In genomic region chr3R:24259278-24260040, dm6 we compare ENCODE assay signal across 1 fruit fly cellular context.
TF ChIP-seq lines count a peak whose summit lies in the region.

No protein-coding gene starts in this region.

TF ChIP-seq in whole organism, embryonic, 481 proteins besides CTCF, POLR2A, EP300 and RAD21 (continued from another document and continues in another):
- TF ChIP-seq CG18619 (GFP tag; optimal IDR thresholded peaks at IDR 0.05; lab: Kevin White, UChicago) (peak; percentile 90), row (GFP tag; IDR thresholded peaks at IDR 0.05; lab: Robert Waterston, UW) (peak; percentile 89), Camta (GFP tag; optimal IDR thresholded peaks at IDR 0.05; lab: Kevin White, UChicago) (peak; percentile 85), pum (GFP tag; optimal IDR thresholded peaks at IDR 0.05; lab: Kevin White, UChicago) (peak; percentile 82), CG10959 (GFP tag; IDR thresholded peaks at IDR 0.05; lab: Robert Waterston, UW) (peak; percentile 80), lola (GFP tag; optimal IDR thresholded peaks at IDR 0.05; lab: Kevin White, UChicago) (peak in 1 of 3 experiments; percentile 83), mam (GFP tag; optimal IDR thresholded peaks at IDR 0.05; lab: Kevin White, UChicago) (peak; percentile 93), CG33213 (GFP tag; optimal IDR thresholded peaks at IDR 0.05; lab: Kevin White, UChicago) (peak; percentile 76), Kr (GFP tag; optimal IDR thresholded peaks at IDR 0.05; lab: Kevin White, UChicago) (peak; percentile 53), CG14441 (GFP tag; IDR thresholded peaks at IDR 0.05; lab: Robert Waterston, UW) (peak; percentile 83), CG1603 (tag; optimal IDR thresholded peaks at IDR 0.05; lab: Kevin White, UChicago) (peak; percentile 94), Hr51 (GFP tag; optimal IDR thresholded peaks at IDR 0.05; lab: Kevin White, UChicago) (peak; percentile 84), Gsc (GFP tag; IDR thresholded peaks at IDR 0.05; lab: Robert Waterston, UW) (0 out of 2 replicates have a peak, but pooled peaks have one; percentile 18), CG11247 (GFP tag; IDR thresholded peaks at IDR 0.05; lab: Robert Waterston, UW) (peak; percentile 87), C15 (GFP tag; IDR thresholded peaks at IDR 0.05; lab: Robert Waterston, UW) (peak; percentile 78; the same call in 1 of the 3 replicates), az2 (GFP tag; optimal IDR thresholded peaks at IDR 0.05; lab: Kevin White, UChicago) (peak; percentile 88), Nf-YB (GFP tag; optimal IDR thresholded peaks at IDR 0.05; lab: Kevin White, UChicago) (peak; percentile 71), dan (GFP tag; IDR thresholded peaks at IDR 0.05; lab: Robert Waterston, UW) (peak; percentile 60; the same call in 1 of the 2 replicates), Hmr (GFP tag; optimal IDR thresholded peaks at IDR 0.05; lab: Kevin White, UChicago) (peak; percentile 92), Sry-β (GFP tag; optimal IDR thresholded peaks at IDR 0.05; lab: Kevin White, UChicago) (peak; percentile 37), bigmax (GFP tag; optimal IDR thresholded peaks at IDR 0.05; lab: Kevin White, UChicago) (peak; percentile 30), Bgb (GFP tag; IDR thresholded peaks at IDR 0.05; lab: Robert Waterston, UW; ENCODE audit: partially characterized antibody) (no peak), HLH54F (GFP tag; optimal IDR thresholded peaks at IDR 0.05; lab: Kevin White, UChicago) (peak; percentile 87), bowl (GFP tag; IDR thresholded peaks at IDR 0.05; lab: Robert Waterston, UW) (peak; percentile 70; the same call in 1 of the 2 replicates), Sry-δ (GFP tag; optimal IDR thresholded peaks at IDR 0.05; lab: Kevin White, UChicago) (peak; percentile 49), Ravus (GFP tag; IDR thresholded peaks at IDR 0.05; lab: Robert Waterston, UW) (peak; percentile 68), ham (GFP tag; IDR thresholded peaks at IDR 0.05; lab: Robert Waterston, UW) (no peak), h (optimal IDR thresholded peaks at IDR 0.05; lab: Kevin White, UChicago) (no peak), Awh (GFP tag; IDR thresholded peaks at IDR 0.05; lab: Robert Waterston, UW) (peak; percentile 81), CG3847 (GFP tag; IDR thresholded peaks at IDR 0.05; lab: Robert Waterston, UW) (peak; percentile 82), Sox100B (GFP tag; optimal IDR thresholded peaks at IDR 0.05; lab: Kevin White, UChicago) (peak; percentile 82), ATbp (GFP tag; optimal IDR thresholded peaks at IDR 0.05; lab: Kevin White, UChicago) (peak; percentile 89), CG30403 (GFP tag; optimal IDR thresholded peaks at IDR 0.05; lab: Kevin White, UChicago) (peak; percentile 90), ap (GFP tag; IDR thresholded peaks at IDR 0.05; lab: Robert Waterston, UW) (peak; percentile 70), CG7786 (GFP tag; optimal IDR thresholded peaks at IDR 0.05; lab: Kevin White, UChicago) (peak; percentile 95), CG7556 (GFP tag; optimal IDR thresholded peaks at IDR 0.05; lab: Kevin White, UChicago) (peak; percentile 91), CG8944 (GFP tag; optimal IDR thresholded peaks at IDR 0.05; lab: Kevin White, UChicago) (peak; percentile 82), CG6689 (GFP tag; IDR thresholded peaks at IDR 0.05; lab: Robert Waterston, UW) (peak; percentile 88), Asciz (GFP tag; optimal IDR thresholded peaks at IDR 0.05; lab: Kevin White, UChicago) (peak; percentile 77), Scr (GFP tag; IDR thresholded peaks at IDR 0.05; lab: Robert Waterston, UW; ENCODE audit: partially characterized antibody) (no peak), Hr39 (optimal IDR thresholded peaks at IDR 0.05; lab: Kevin White, UChicago) (no peak), CG31388 (GFP tag; optimal IDR thresholded peaks at IDR 0.05; lab: Kevin White, UChicago) (peak; percentile 69), CG12219 (GFP tag; optimal IDR thresholded peaks at IDR 0.05; lab: Kevin White, UChicago) (peak; percentile 92), hkb (optimal IDR thresholded peaks at IDR 0.05; lab: Kevin White, UChicago) (no peak), hkb (GFP tag; IDR thresholded peaks at IDR 0.05; lab: Robert Waterston, UW) (peak; percentile 86), CG12942 (GFP tag; optimal IDR thresholded peaks at IDR 0.05; lab: Kevin White, UChicago) (peak; percentile 82), jigr1 (GFP tag; IDR thresholded peaks at IDR 0.05; lab: Robert Waterston, UW) (peak; percentile 49; the same call in 2 of the 3 replicates), hth (optimal IDR thresholded peaks at IDR 0.05; lab: Kevin White, UChicago) (no peak), Dek (tag; optimal IDR thresholded peaks at IDR 0.05; lab: Kevin White, UChicago) (peak; percentile 92), gsb-n (tag; optimal IDR thresholded peaks at IDR 0.05; lab: Kevin White, UChicago) (peak; percentile 84), H15 (GFP tag; IDR thresholded peaks at IDR 0.05; lab: Robert Waterston, UW) (peak; percentile 85), inv (GFP tag; IDR thresholded peaks at IDR 0.05; lab: Robert Waterston, UW; ENCODE audit: partially characterized antibody) (no peak), Fer3 (tag; optimal IDR thresholded peaks at IDR 0.05; lab: Kevin White, UChicago) (peak; percentile 89), dmrt11E (tag; optimal IDR thresholded peaks at IDR 0.05; lab: Kevin White, UChicago) (peak; percentile 87), HHEX (GFP tag; optimal IDR thresholded peaks at IDR 0.05; lab: Kevin White, UChicago) (peak; percentile 91), scrt (GFP tag; optimal IDR thresholded peaks at IDR 0.05; lab: Kevin White, UChicago) (peak; percentile 88), Hey (tag; optimal IDR thresholded peaks at IDR 0.05; lab: Kevin White, UChicago) (peak; percentile 16), NfI (GFP tag; optimal IDR thresholded peaks at IDR 0.05; lab: Kevin White, UChicago) (peak; percentile 89), CG15011 (GFP tag; optimal IDR thresholded peaks at IDR 0.05; lab: Kevin White, UChicago) (peak; percentile 84), CG1024 (GFP tag; IDR thresholded peaks at IDR 0.05; lab: Robert Waterston, UW) (peak; percentile 73), tap (tag; optimal IDR thresholded peaks at IDR 0.05; lab: Kevin White, UChicago) (peak; percentile 89), CG13624 (GFP tag; optimal IDR thresholded peaks at IDR 0.05; lab: Kevin White, UChicago) (peak; percentile 89), CG10431 (GFP tag; optimal IDR thresholded peaks at IDR 0.05; lab: Kevin White, UChicago) (no peak), gcm (GFP tag; optimal IDR thresholded peaks at IDR 0.05; lab: Kevin White, UChicago) (peak; percentile 77), CG11085 (GFP tag; IDR thresholded peaks at IDR 0.05; lab: Robert Waterston, UW) (peak; percentile 77), CG32767 (GFP tag; IDR thresholded peaks at IDR 0.05; lab: Robert Waterston, UW) (peak; percentile 83), CG17359 (tag; optimal IDR thresholded peaks at IDR 0.05; lab: Kevin White, UChicago) (peak; percentile 90), MTF-1 (GFP tag; optimal IDR thresholded peaks at IDR 0.05; lab: Kevin White, UChicago; ENCODE audit: borderline replicate concordance) (peak; percentile 85), CG9817 (tag; optimal IDR thresholded peaks at IDR 0.05; lab: Kevin White, UChicago) (peak; percentile 90), CG10366 (GFP tag; IDR thresholded peaks at IDR 0.05; lab: Robert Waterston, UW) (peak; percentile 86), cad (GFP tag; optimal IDR thresholded peaks at IDR 0.05; lab: Kevin White, UChicago) (peak; percentile 91), BEAF-32 (GFP tag; optimal IDR thresholded peaks at IDR 0.05; lab: Kevin White, UChicago) (no peak), pzg (GFP tag; optimal IDR thresholded peaks at IDR 0.05; lab: Kevin White, UChicago) (peak; percentile 18), NC2β (GFP tag; optimal IDR thresholded peaks at IDR 0.05; lab: Kevin White, UChicago) (peak; percentile 89), CG1602 (GFP tag; optimal IDR thresholded peaks at IDR 0.05; lab: Kevin White, UChicago) (peak; percentile 85), cwo (GFP tag; optimal IDR thresholded peaks at IDR 0.05; lab: Kevin White, UChicago) (peak; percentile 86), Neu2 (GFP tag; optimal IDR thresholded peaks at IDR 0.05; lab: Kevin White, UChicago; ENCODE audit: borderline replicate concordance) (peak; percentile 76), sug (tag; optimal IDR thresholded peaks at IDR 0.05; lab: Kevin White, UChicago) (peak; percentile 67), CG13424 (tag; optimal IDR thresholded peaks at IDR 0.05; lab: Kevin White, UChicago) (peak; percentile 86), chif (GFP tag; optimal IDR thresholded peaks at IDR 0.05; lab: Kevin White, UChicago) (peak; percentile 89 to 91), sens (GFP tag; lab: Kevin White, UChicago) (peak; percentile 98), Bdp1 (GFP tag; optimal IDR thresholded peaks at IDR 0.05; lab: Kevin White, UChicago) (peak; percentile 73), Abd-B (GFP tag; optimal IDR thresholded peaks at IDR 0.05; lab: Kevin White, UChicago) (peak; percentile 82), Fer1 (GFP tag; optimal IDR thresholded peaks at IDR 0.05; lab: Kevin White, UChicago) (peak; percentile 89), slou (GFP tag; optimal IDR thresholded peaks at IDR 0.05; lab: Kevin White, UChicago) (peak; percentile 30), CG11560 (tag; IDR thresholded peaks at IDR 0.05; lab: Robert Waterston, UW) (peak; percentile 70), CG11696 (GFP tag; IDR thresholded peaks at IDR 0.05; lab: Robert Waterston, UW) (peak; percentile 99), lov (optimal IDR thresholded peaks at IDR 0.05; lab: Kevin White, UChicago) (no peak), lov (GFP tag; IDR thresholded peaks at IDR 0.05; lab: Robert Waterston, UW) (peak; percentile 90), D19A (tag; optimal IDR thresholded peaks at IDR 0.05; lab: Kevin White, UChicago) (peak; percentile 85), CG6175 (GFP tag; IDR thresholded peaks at IDR 0.05; lab: Robert Waterston, UW) (peak; percentile 68; the same call in 2 of the 3 replicates), B-H1 (GFP tag; IDR thresholded peaks at IDR 0.05; lab: Robert Waterston, UW) (peak; percentile 79), Deaf1 (tag; optimal IDR thresholded peaks at IDR 0.05; lab: Kevin White, UChicago) (peak; percentile 39), otp (GFP tag; IDR thresholded peaks at IDR 0.05; lab: Robert Waterston, UW) (peak; percentile 91), CG9932 (GFP tag; IDR thresholded peaks at IDR 0.05; lab: Robert Waterston, UW) (peak; percentile 88), Doc3 (GFP tag; IDR thresholded peaks at IDR 0.05; lab: Robert Waterston, UW; ENCODE audit: partially characterized antibody) (no peak), wek (GFP tag; optimal IDR thresholded peaks at IDR 0.05; lab: Kevin White, UChicago) (peak; percentile 67), ci (GFP tag; IDR thresholded peaks at IDR 0.05; lab: Robert Waterston, UW) (peak; percentile 94), CG10267 (tag; optimal IDR thresholded peaks at IDR 0.05; lab: Kevin White, UChicago) (peak; percentile 82), shn (GFP tag; optimal IDR thresholded peaks at IDR 0.05; lab: Kevin White, UChicago) (peak; percentile 78), gsb (GFP tag; IDR thresholded peaks at IDR 0.05; lab: Robert Waterston, UW) (peak; percentile 77), seq (GFP tag; IDR thresholded peaks at IDR 0.05; lab: Robert Waterston, UW) (no peak; the same call in 1 of the 2 replicates), CG7928 (GFP tag; optimal IDR thresholded peaks at IDR 0.05; lab: Kevin White, UChicago) (peak; percentile 40), odd (GFP tag; optimal IDR thresholded peaks at IDR 0.05; lab: Kevin White, UChicago) (peak; percentile 84), sr (GFP tag; IDR thresholded peaks at IDR 0.05; lab: Robert Waterston, UW) (peak; percentile 68; the same call in 1 of the 3 replicates), chm (GFP tag; IDR thresholded peaks at IDR 0.05; lab: Robert Waterston, UW) (peak; percentile 85), CG14965 (GFP tag; optimal IDR thresholded peaks at IDR 0.05; lab: Kevin White, UChicago; ENCODE audit: borderline replicate concordance) (no peak), YL-1 (GFP tag; optimal IDR thresholded peaks at IDR 0.05; lab: Kevin White, UChicago) (peak; percentile 47), org-1 (GFP tag; optimal IDR thresholded peaks at IDR 0.05; lab: Kevin White, UChicago) (peak; percentile 92), CG33557 (GFP tag; optimal IDR thresholded peaks at IDR 0.05; lab: Kevin White, UChicago) (peak; percentile 61), CG11695 (GFP tag; IDR thresholded peaks at IDR 0.05; lab: Robert Waterston, UW) (peak; percentile 87), Ets65A (GFP tag; lab: Kevin White, UChicago) (no peak), Lim3 (GFP tag; IDR thresholded peaks at IDR 0.05; lab: Robert Waterston, UW) (peak; percentile 37; the same call in 1 of the 2 replicates), Sin3A (optimal IDR thresholded peaks at IDR 0.05; lab: Kevin White, UChicago) (no peak), D (optimal IDR thresholded peaks at IDR 0.05; lab: Kevin White, UChicago) (peak; percentile 83), D (GFP tag; optimal IDR thresholded peaks at IDR 0.05; lab: Kevin White, UChicago) (peak; percentile 87), CG5180 (GFP tag; optimal IDR thresholded peaks at IDR 0.05; lab: Kevin White, UChicago) (peak; percentile 73), CG12769 (tag; optimal IDR thresholded peaks at IDR 0.05; lab: Kevin White, UChicago) (peak; percentile 96), peb (GFP tag; IDR thresholded peaks at IDR 0.05; lab: Robert Waterston, UW) (peak; percentile 80), ind (GFP tag; optimal IDR thresholded peaks at IDR 0.05; lab: Kevin White, UChicago) (peak; percentile 91), dysf (GFP tag; IDR thresholded peaks at IDR 0.05; lab: Robert Waterston, UW) (peak; percentile 87), CG12391 (tag; optimal IDR thresholded peaks at IDR 0.05; lab: Kevin White, UChicago) (peak; percentile 91), CG16813 (GFP tag; IDR thresholded peaks at IDR 0.05; lab: Robert Waterston, UW; ENCODE audit: partially characterized antibody) (no peak), CG2199 (GFP tag; IDR thresholded peaks at IDR 0.05; lab: Robert Waterston, UW) (peak; percentile 93), Sox102F (GFP tag; optimal IDR thresholded peaks at IDR 0.05; lab: Kevin White, UChicago) (peak; percentile 89), Nf-YA (GFP tag; IDR thresholded peaks at IDR 0.05; lab: Robert Waterston, UW) (peak; percentile 73), onecut (GFP tag; IDR thresholded peaks at IDR 0.05; lab: Robert Waterston, UW) (peak; percentile 81), Atf-2 (GFP tag; optimal IDR thresholded peaks at IDR 0.05; lab: Kevin White, UChicago) (peak; percentile 88), stwl (tag; optimal IDR thresholded peaks at IDR 0.05; lab: Kevin White, UChicago) (peak; percentile 17), eve (GFP tag; optimal IDR thresholded peaks at IDR 0.05; lab: Kevin White, UChicago) (peak in 1 of 2 experiments; percentile 73), lmd (GFP tag; IDR thresholded peaks at IDR 0.05; lab: Robert Waterston, UW) (peak; percentile 87)
